Worm (Caenorhabditis elegans): ENCODE results near the gene ceh-28.

DNA sequence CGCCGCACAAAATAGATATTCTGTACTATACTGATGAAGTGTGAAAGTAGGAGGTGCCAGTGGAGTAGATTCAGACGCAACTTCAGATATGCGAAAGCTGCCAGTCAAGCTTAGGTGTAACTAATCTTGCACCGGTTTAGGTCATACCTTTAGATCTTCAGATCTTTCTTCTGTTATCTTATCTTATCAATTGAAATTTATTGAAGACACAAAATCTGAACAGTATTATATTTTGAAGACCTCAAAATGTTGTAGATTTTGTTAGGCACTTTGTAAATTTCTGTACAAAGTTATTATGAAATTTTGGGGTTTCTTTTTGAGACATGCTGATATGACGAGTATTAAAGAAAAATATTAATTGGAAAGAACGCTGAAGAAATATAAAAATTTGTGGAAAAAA, 38.2 kb downstream of the ceh-28 start:
- TF ChIP-seq lin-15B (tag; optimal IDR thresholded peaks at IDR 0.05) (no peak), nhr-11 (tag; optimal IDR thresholded peaks at IDR 0.05) (no peak), lin-39 (tag; optimal IDR thresholded peaks at IDR 0.05) (no peak)

Data from whole organism, L3 larva.